Worm (Caenorhabditis elegans): ENCODE results near the gene E02C12.19.

DNA sequence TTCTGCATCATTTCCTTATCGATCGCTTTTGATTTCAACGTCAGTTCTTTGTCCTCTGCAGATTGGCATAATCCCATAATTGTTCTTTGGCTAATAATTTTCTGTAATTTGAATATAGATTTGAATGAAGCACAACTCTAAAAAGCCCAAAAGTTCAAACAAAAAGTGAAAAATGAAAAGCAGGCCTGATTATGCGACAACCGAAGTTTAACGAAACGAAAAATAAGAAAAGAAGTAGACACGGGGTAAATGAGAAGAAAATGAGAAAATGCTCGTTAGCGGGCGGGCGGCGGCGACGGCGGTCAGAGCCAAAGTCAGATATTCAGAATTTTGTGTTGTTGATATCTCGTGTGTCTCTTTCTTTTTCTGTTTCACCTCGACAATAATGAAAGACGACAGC lies 16.6 kb downstream of the E02C12.19 start, which contains the start of gene gpa-3:
- no peak for TF ChIP-seq cey-2 (tag; optimal IDR thresholded peaks at IDR 0.05; ENCODE audit: borderline replicate concordance, insufficient read depth)
- no peak for TF ChIP-seq ztf-11 (tag; optimal IDR thresholded peaks at IDR 0.05)
- TF ChIP-seq aly-2 (tag; optimal IDR thresholded peaks at IDR 0.05), result no peak
- TF ChIP-seq lin-39 (tag; optimal IDR thresholded peaks at IDR 0.05), result no peak
- no peak for TF ChIP-seq fos-1 (tag; optimal IDR thresholded peaks at IDR 0.05)

Measured in whole organism, L4 larva.